Fruit fly (Drosophila melanogaster) whole organism, embryonic: Measurements from ENCODE around the gene Sb.
A peak's percentile ranks its signal among the peaks of the same experiment; 100 is the strongest.

Experiments used
- B-H1 ChIP-seq: fragments of 200-800 bp; sonication (Bioruptor generic); IDR thresholded peaks from 3 replicates; pipeline ENCODE4 v1.3.6; 2022; ENCODE audit warnings: missing biosample characterization, missing genetic modification characterization
- BEAF-32 ChIP-seq: fragments of 200-800 bp; sonication (Bioruptor generic); optimal IDR thresholded peaks from 3 replicates; lab custom pipeline; 2017; ENCODE audit warnings: missing biosample characterization, missing genetic modification characterization, mild to moderate bottlenecking, moderate library complexity, missing genetic modification reagents
- Blimp-1 ChIP-seq: fragments of 200-800 bp; sonication (Bioruptor generic); optimal IDR thresholded peaks from 3 replicates; lab custom pipeline; 2018; ENCODE audit warnings: missing biosample characterization, missing genetic modification characterization, mild to moderate bottlenecking, moderate library complexity, missing genetic modification reagents
- CG10431 ChIP-seq: fragments of 200-800 bp; sonication (Bioruptor generic); optimal IDR thresholded peaks from 3 replicates; lab custom pipeline; 2018; ENCODE audit warnings: missing biosample characterization, mild to moderate bottlenecking, missing genetic modification characterization
- CG10543 ChIP-seq: fragments of 200-800 bp; sonication (Bioruptor generic); optimal IDR thresholded peaks from 3 replicates; lab custom pipeline; 2017; ENCODE audit warnings: missing biosample characterization, mild to moderate bottlenecking, missing genetic modification characterization, moderate library complexity
- CG11085 ChIP-seq: fragments of 200-800 bp; sonication (Bioruptor generic); IDR thresholded peaks from 2 replicates; pipeline ENCODE4 v1.3.6; 2022; ENCODE audit warnings: missing biosample characterization, missing genetic modification characterization
- CG11504 ChIP-seq: fragments of 200-800 bp; sonication (Bioruptor generic); optimal IDR thresholded peaks from 3 replicates; lab custom pipeline; 2019; ENCODE audit warnings: missing biosample characterization, mild to moderate bottlenecking, missing genetic modification characterization, moderate library complexity
- CG12236 ChIP-seq: fragments of 200-800 bp; sonication (Bioruptor generic); optimal IDR thresholded peaks from 2 replicates; lab custom pipeline; 2016; ENCODE audit warnings: missing biosample characterization, missing genetic modification characterization
- CG12769 ChIP-seq: fragments of 200-800 bp; sonication (Bioruptor generic); optimal IDR thresholded peaks from 2 replicates; lab custom pipeline; 2019; ENCODE audit warnings: missing biosample characterization, mild to moderate bottlenecking, missing genetic modification characterization, moderate library complexity
- CG14667 ChIP-seq: fragments of 200-800 bp; sonication (Bioruptor generic); IDR thresholded peaks from 2 replicates; pipeline ENCODE4 v1.3.6; 2022; ENCODE audit warnings: missing biosample characterization, missing genetic modification characterization
- CG15479 ChIP-seq: fragments of 200-800 bp; sonication (Bioruptor generic); optimal IDR thresholded peaks from 3 replicates; lab custom pipeline; 2019; ENCODE audit warnings: missing biosample characterization, mild to moderate bottlenecking, missing genetic modification characterization, moderate library complexity
- CG1603 ChIP-seq: fragments of 200-800 bp; sonication (Bioruptor generic); optimal IDR thresholded peaks from 2 replicates; lab custom pipeline; 2019; ENCODE audit warnings: missing biosample characterization, mild to moderate bottlenecking, missing genetic modification characterization, moderate library complexity
- CG18476 ChIP-seq: fragments of 200-800 bp; sonication (Bioruptor generic); optimal IDR thresholded peaks from 2 replicates; lab custom pipeline; 2016; ENCODE audit warnings: missing biosample characterization, mild to moderate bottlenecking, missing genetic modification characterization
- CG2875 ChIP-seq: fragments of 200-800 bp; sonication (Bioruptor generic); optimal IDR thresholded peaks from 2 replicates; lab custom pipeline; 2017; ENCODE audit warnings: missing biosample characterization, mild to moderate bottlenecking, missing genetic modification characterization, missing genetic modification reagents
- CG30431 ChIP-seq: fragments of 200-800 bp; sonication (Bioruptor generic); optimal IDR thresholded peaks from 2 replicates; lab custom pipeline; 2017; ENCODE audit warnings: missing biosample characterization, missing genetic modification characterization
- CG3726 ChIP-seq: fragments of 200-800 bp; sonication (Bioruptor generic); IDR thresholded peaks from 3 replicates; pipeline ENCODE4, ENCODE4 v1.3.6; 2022; ENCODE audit warnings: missing biosample characterization, missing genetic modification characterization
- CG4854 ChIP-seq: fragments of 200-800 bp; sonication (Bioruptor generic); optimal IDR thresholded peaks from 2 replicates; lab custom pipeline; 2016; ENCODE audit warnings: missing biosample characterization, missing genetic modification characterization, inconsistent platforms
- CG5245 ChIP-seq: fragments of 200-800 bp; sonication (Bioruptor generic); optimal IDR thresholded peaks from 3 replicates; lab custom pipeline; 2016; ENCODE audit warnings: missing biosample characterization, missing genetic modification characterization
- CG8290 ChIP-seq, 3 experiments: fragments of 200-800 bp; sonication (Bioruptor generic); optimal IDR thresholded peaks; 2 replicates each; lab custom pipeline; 2016 to 2019; ENCODE audit warnings: missing biosample characterization in 3 of 3, missing genetic modification characterization in 3 of 3, mild to moderate bottlenecking in 2 of 3, moderate library complexity in 1 of 3
- CG8359 ChIP-seq: fragments of 200-800 bp; sonication (Bioruptor generic); optimal IDR thresholded peaks from 2 replicates; lab custom pipeline; 2017; ENCODE audit warnings: missing biosample characterization, mild to moderate bottlenecking, missing genetic modification characterization, borderline replicate concordance
- CG8388 ChIP-seq: fragments of 200-800 bp; sonication (Bioruptor generic); optimal IDR thresholded peaks from 2 replicates; lab custom pipeline; 2019; ENCODE audit warnings: missing biosample characterization, mild to moderate bottlenecking, missing genetic modification characterization, moderate library complexity
- CG8765 ChIP-seq: fragments of 200-800 bp; sonication (Bioruptor generic); IDR thresholded peaks from 2 replicates; pipeline ENCODE4 v1.3.6; 2022; ENCODE audit warnings: missing biosample characterization, missing genetic modification characterization
- CG9876 ChIP-seq: fragments of 200-800 bp; sonication (Bioruptor generic); optimal IDR thresholded peaks from 2 replicates; lab custom pipeline; 2016; ENCODE audit warnings: missing biosample characterization, missing genetic modification characterization
- D19B ChIP-seq: fragments of 200-800 bp; sonication (Bioruptor generic); optimal IDR thresholded peaks from 2 replicates; lab custom pipeline; 2017; ENCODE audit warnings: missing biosample characterization, mild to moderate bottlenecking, missing genetic modification characterization
- ERR ChIP-seq: fragments of 200-800 bp; sonication (Bioruptor generic); optimal IDR thresholded peaks from 2 replicates; lab custom pipeline; 2016; ENCODE audit warnings: missing biosample characterization, missing genetic modification characterization
- HLH4C ChIP-seq: fragments of 200-800 bp; sonication (Bioruptor generic); IDR thresholded peaks from 3 replicates; pipeline ENCODE4 v1.3.6; 2022; ENCODE audit warnings: missing biosample characterization, missing genetic modification characterization; ENCODE audit not compliant: partially characterized antibody
- Hr78 ChIP-seq, 2 experiments: fragments of 200-800 bp in 1 of 2; fragments of >200 bp in 1 of 2; sonication (Bioruptor generic) in 1 of 2; optimal IDR thresholded peaks; 2 replicates each; lab custom pipeline; 2017 to 2019; ENCODE audit warnings: missing biosample characterization in 2 of 2, missing genetic modification characterization in 2 of 2, mild to moderate bottlenecking in 1 of 2, moderate library complexity in 1 of 2
- Med ChIP-seq: fragments of 200-800 bp; sonication (Bioruptor generic); peaks from one replicate; lab custom pipeline; 2016; ENCODE audit warnings: missing biosample characterization, missing genetic modification characterization, mild to moderate bottlenecking, inconsistent platforms, moderate library complexity
- Nf-YA ChIP-seq: fragments of 200-800 bp; sonication (Bioruptor generic); IDR thresholded peaks from 2 replicates; pipeline ENCODE4 v1.3.6; 2022; ENCODE audit warnings: missing biosample characterization, missing genetic modification characterization
- Sox102F ChIP-seq: fragments of 200-800 bp; sonication (Bioruptor generic); optimal IDR thresholded peaks from 2 replicates; lab custom pipeline; 2018; ENCODE audit warnings: missing biosample characterization, mild to moderate bottlenecking, missing genetic modification characterization, moderate library complexity
- al ChIP-seq: fragments of 200-800 bp; sonication (Bioruptor generic); IDR thresholded peaks from 2 replicates; pipeline ENCODE4 v1.3.6; 2022; ENCODE audit warnings: missing biosample characterization, missing genetic modification characterization
- ato ChIP-seq: fragments of 200-800 bp; sonication (Bioruptor generic); IDR thresholded peaks from 2 replicates; pipeline ENCODE4 v1.3.6; 2022; ENCODE audit warnings: missing biosample characterization, missing genetic modification characterization; ENCODE audit not compliant: partially characterized antibody
- bsh ChIP-seq, 2 experiments: fragments of 200-800 bp; sonication (Bioruptor generic); optimal IDR thresholded peaks; 2 replicates each; lab custom pipeline; 2017 to 2018; ENCODE audit warnings: mild to moderate bottlenecking in 2 of 2, missing biosample characterization in 2 of 2, missing genetic modification characterization in 2 of 2, moderate library complexity in 1 of 2
- disco-r ChIP-seq: fragments of 200-800 bp; sonication (Bioruptor generic); optimal IDR thresholded peaks from 2 replicates; lab custom pipeline; 2016; ENCODE audit warnings: missing biosample characterization, missing genetic modification characterization
- dmrt11E ChIP-seq: fragments of 200-800 bp; sonication (Bioruptor generic); optimal IDR thresholded peaks from 3 replicates; lab custom pipeline; 2018; ENCODE audit warnings: missing biosample characterization, mild to moderate bottlenecking, missing genetic modification characterization, moderate library complexity
- fd96Cb ChIP-seq: fragments of 200-800 bp; sonication (Bioruptor generic); optimal IDR thresholded peaks from 2 replicates; lab custom pipeline; 2018; ENCODE audit warnings: missing biosample characterization, mild to moderate bottlenecking, missing genetic modification characterization, moderate library complexity
- ftz-f1 ChIP-seq: fragments of 200-800 bp; sonication (Bioruptor generic); optimal IDR thresholded peaks from 2 replicates; lab custom pipeline; 2016; ENCODE audit warnings: missing biosample characterization, missing genetic modification characterization
- fu2 ChIP-seq: fragments of 200-800 bp; sonication (Bioruptor generic); optimal IDR thresholded peaks from 2 replicates; lab custom pipeline; 2016; ENCODE audit warnings: missing biosample characterization, missing genetic modification characterization
- oc ChIP-seq: fragments of 200-800 bp; sonication (Bioruptor generic); optimal IDR thresholded peaks from 2 replicates; lab custom pipeline; 2018; ENCODE audit warnings: missing biosample characterization, mild to moderate bottlenecking, missing genetic modification characterization, moderate library complexity
- otp ChIP-seq: fragments of 200-800 bp; sonication (Bioruptor generic); IDR thresholded peaks from 3 replicates; pipeline ENCODE4, ENCODE4 v1.3.6; 2022; ENCODE audit warnings: missing biosample characterization, missing genetic modification characterization
- pum ChIP-seq: fragments of 200-800 bp; sonication (Bioruptor generic); optimal IDR thresholded peaks from 2 replicates; lab custom pipeline; 2016; ENCODE audit warnings: missing biosample characterization, missing genetic modification characterization
- sd ChIP-seq: fragments of 200-800 bp; sonication (Bioruptor generic); optimal IDR thresholded peaks from 3 replicates; lab custom pipeline; 2018; ENCODE audit warnings: missing biosample characterization, mild to moderate bottlenecking, missing genetic modification characterization, moderate library complexity
- sim ChIP-seq: fragments of 200-800 bp; sonication (Bioruptor generic); IDR thresholded peaks from 2 replicates; pipeline ENCODE4 v1.3.6; 2022; ENCODE audit warnings: missing biosample characterization, missing genetic modification characterization
- so ChIP-seq: fragments of 200-800 bp; sonication (Bioruptor generic); IDR thresholded peaks from 3 replicates; pipeline ENCODE4 v1.3.6; 2022; ENCODE audit warnings: missing biosample characterization, missing genetic modification characterization
- unc-4 ChIP-seq: fragments of 200-800 bp; sonication (Bioruptor generic); IDR thresholded peaks from 2 replicates; pipeline ENCODE4 v1.3.6; 2022; ENCODE audit warnings: missing biosample characterization, missing genetic modification characterization; ENCODE audit not compliant: partially characterized antibody
- vvl ChIP-seq: fragments of 200-800 bp; sonication (Bioruptor generic); IDR thresholded peaks from 2 replicates; pipeline ENCODE4 v1.3.6; 2022; ENCODE audit warnings: missing biosample characterization, missing genetic modification characterization

The Sb gene

DNA sequence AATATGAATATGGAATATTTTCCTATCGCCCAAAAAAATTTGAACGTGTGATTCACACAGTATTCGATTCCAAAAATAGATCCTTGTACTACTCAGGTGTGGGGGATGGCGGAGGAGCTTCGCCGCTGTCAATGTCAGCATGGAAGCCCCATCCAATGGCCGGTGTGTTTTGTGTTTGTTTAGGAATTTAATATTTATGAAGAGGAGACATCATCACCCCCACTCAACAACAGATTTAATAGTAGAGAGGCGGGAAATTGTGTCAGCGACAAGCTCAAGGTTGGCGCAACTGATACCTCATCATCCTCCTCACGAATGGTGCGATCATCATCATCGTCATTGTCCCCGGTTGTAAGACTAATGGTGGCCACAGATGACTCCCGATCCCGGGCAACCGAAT is 41.8 kb upstream of the Sb start:
- TF ChIP-seq B-H1 (GFP tag; lab: Robert Waterston, UW) (no peak), CG12236 (GFP tag; lab: Kevin White, UChicago) (no peak), CG8290 (GFP tag; optimal IDR thresholded peaks at IDR 0.05; lab: Kevin White, UChicago) (no peak), CG8290 (tag; optimal IDR thresholded peaks at IDR 0.05; lab: Kevin White, UChicago) (no peak), sd (peak; percentile 90), CG8765 (no peak), CG4854 (GFP tag; lab: Kevin White, UChicago) (no peak), CG11504 (tag; lab: Kevin White, UChicago) (peak; percentile 3), CG10543 (peak; percentile 12), CG10431 (GFP tag; lab: Kevin White, UChicago) (no peak), unc-4 (GFP tag; lab: Robert Waterston, UW) (no peak), ftz-f1 (GFP tag; lab: Kevin White, UChicago) (peak; percentile 60), CG9876 (no peak), D19B (GFP tag; lab: Kevin White, UChicago) (no peak), CG12769 (tag; lab: Kevin White, UChicago) (peak; percentile 90), so (GFP tag; lab: Robert Waterston, UW) (peak; percentile 85), al (GFP tag; lab: Robert Waterston, UW) (no peak), ERR (no peak), CG5245 (GFP tag; lab: Kevin White, UChicago) (no peak)

DNA sequence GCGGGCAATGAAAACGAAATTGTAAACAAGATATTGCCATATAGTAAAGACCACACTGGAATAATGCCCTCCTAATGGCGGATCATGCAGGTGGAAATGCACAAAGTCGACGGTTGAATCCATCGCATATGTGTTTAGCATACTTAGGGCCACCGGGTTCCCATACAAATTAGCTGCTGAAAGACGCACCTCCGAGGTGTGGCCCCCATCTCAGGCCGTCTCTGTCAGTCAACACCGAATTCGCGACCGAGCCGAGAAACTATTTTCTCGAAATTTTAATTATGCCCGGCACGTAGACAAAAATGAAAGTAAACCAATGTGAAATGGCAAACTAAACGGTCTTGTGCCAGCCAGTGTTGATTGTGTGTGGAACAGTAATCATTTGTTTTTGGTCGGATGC is 37.7 kb upstream of the Sb start:
- TF ChIP-seq Med (GFP tag; lab: Kevin White, UChicago) (peak; percentile 1), oc (no peak), Blimp-1 (peak; percentile 55), vvl (GFP tag; lab: Robert Waterston, UW) (peak; percentile 64; the same call in 1 of the 2 replicates)

DNA sequence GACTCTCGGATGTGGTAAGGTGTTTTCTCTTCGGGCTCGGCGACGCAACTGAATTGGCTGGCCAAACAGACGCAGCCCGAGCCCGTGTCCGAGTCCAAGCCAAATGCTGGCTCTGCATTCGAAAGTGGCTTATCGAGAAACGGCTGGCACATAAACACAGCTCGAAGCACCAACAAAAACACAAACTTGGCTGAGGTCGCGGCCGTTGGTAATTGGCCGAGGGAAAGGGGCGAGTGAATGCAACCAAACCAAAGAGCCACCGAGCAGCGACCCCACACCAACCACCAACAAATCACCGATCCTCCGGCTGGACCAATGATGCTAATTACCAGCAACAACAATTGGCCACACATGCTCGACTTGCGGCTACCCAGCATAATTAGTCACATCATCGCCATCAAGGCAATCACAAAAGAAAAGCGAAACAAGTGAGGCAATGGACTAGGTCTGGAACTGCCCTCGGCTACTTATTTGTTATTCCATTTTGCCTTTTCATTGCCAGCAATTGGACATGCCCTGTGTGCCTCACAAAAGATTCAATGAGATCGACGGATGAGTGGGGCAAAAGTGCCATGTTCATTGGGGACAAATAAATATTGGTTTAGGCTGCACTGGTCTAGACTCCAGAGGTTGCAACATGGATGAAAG is 34.9 kb upstream of the Sb start, which contains the start of gene CG32855:
Gene CG32855 (minus strand): TSS at position 51 of the 648 bp plus-strand sequence.
- TF ChIP-seq HLH4C (GFP tag; lab: Robert Waterston, UW) = no peak
- no peak for TF ChIP-seq CG8388 (GFP tag; lab: Kevin White, UChicago)
- no peak for TF ChIP-seq fd96Cb (tag; lab: Kevin White, UChicago)
- TF ChIP-seq D19B (GFP tag; lab: Kevin White, UChicago) = peak; percentile 15
- peak; percentile 7 for TF ChIP-seq oc
- TF ChIP-seq CG1603 = peak; percentile 31
- no peak for TF ChIP-seq pum (GFP tag; lab: Kevin White, UChicago)
- TF ChIP-seq CG11085 (GFP tag; lab: Robert Waterston, UW) = no peak
- TF ChIP-seq dmrt11E (tag; lab: Kevin White, UChicago) = peak; percentile 13
- no peak for TF ChIP-seq ato
- no peak for TF ChIP-seq CG2875 (GFP tag; lab: Kevin White, UChicago)
- TF ChIP-seq CG18476 = no peak
- peak in 1 of 2 experiments; percentile 71 for TF ChIP-seq Hr78 (GFP tag; optimal IDR thresholded peaks at IDR 0.05; lab: Kevin White, UChicago)
- TF ChIP-seq CG30431 (GFP tag; lab: Kevin White, UChicago) = no peak
- TF ChIP-seq sim (GFP tag; lab: Robert Waterston, UW) = no peak
- no peak for TF ChIP-seq CG15479 (GFP tag; lab: Kevin White, UChicago)
- TF ChIP-seq bsh (GFP tag; optimal IDR thresholded peaks at IDR 0.05; lab: Kevin White, UChicago) = peak in 1 of 2 experiments; percentile 8
- TF ChIP-seq CG3726 (GFP tag; lab: Robert Waterston, UW) = no peak
- peak; percentile 32 for TF ChIP-seq Sox102F
- TF ChIP-seq CG8359 (GFP tag; lab: Kevin White, UChicago) = no peak
- no peak for TF ChIP-seq fu2 (GFP tag; lab: Kevin White, UChicago)
- no peak for TF ChIP-seq disco-r (GFP tag; lab: Kevin White, UChicago)
- no peak for TF ChIP-seq Nf-YA (GFP tag; lab: Robert Waterston, UW)
- TF ChIP-seq otp (GFP tag; lab: Robert Waterston, UW) = peak; percentile 42; the same call in 1 of the 3 replicates
- TF ChIP-seq BEAF-32 (GFP tag; lab: Kevin White, UChicago) = no peak
- no peak for TF ChIP-seq CG14667 (GFP tag; lab: Robert Waterston, UW)
